Fruit fly (Drosophila melanogaster): ENCODE data around the gene CG1571.

Gene CG1571

dm6 chrX:8092075-8092682 is 16.5 kb downstream of the CG1571 start (continued):
- TF ChIP-seq CG11696 (GFP tag; IDR thresholded peaks at IDR 0.05), result peak; percentile 57; the same call in 1 of the 2 replicates
- TF ChIP-seq CG4617 (GFP tag; optimal IDR thresholded peaks at IDR 0.05; ENCODE audit: borderline replicate concordance), result peak; percentile 68
- peak; percentile 78 for TF ChIP-seq Nf-YA (GFP tag; IDR thresholded peaks at IDR 0.05)
- peak; percentile 97 for TF ChIP-seq CG4328 (GFP tag; optimal IDR thresholded peaks at IDR 0.05)
- TF ChIP-seq klu (GFP tag; IDR thresholded peaks at IDR 0.05), result peak; percentile 88
- peak; percentile 98 for TF ChIP-seq sens (GFP tag)
- TF ChIP-seq CG11560 (tag; IDR thresholded peaks at IDR 0.05), result peak; percentile 75
- TF ChIP-seq zen (tag; optimal IDR thresholded peaks at IDR 0.05), result peak; percentile 82
- no peak for TF ChIP-seq hkb (optimal IDR thresholded peaks at IDR 0.05)
- TF ChIP-seq hkb (GFP tag; IDR thresholded peaks at IDR 0.05), result peak; percentile 95
- TF ChIP-seq CG32767 (GFP tag; IDR thresholded peaks at IDR 0.05), result peak; percentile 92
- TF ChIP-seq H15 (GFP tag; IDR thresholded peaks at IDR 0.05), result peak; percentile 90
- peak; percentile 97 for TF ChIP-seq lab (GFP tag; optimal IDR thresholded peaks at IDR 0.05)
- TF ChIP-seq unpg (GFP tag; optimal IDR thresholded peaks at IDR 0.05), result peak; percentile 94
- TF ChIP-seq Spps (tag; optimal IDR thresholded peaks at IDR 0.05), result peak; percentile 83
- peak; percentile 92 for TF ChIP-seq CG11723 (GFP tag; optimal IDR thresholded peaks at IDR 0.05)
- peak; percentile 68 for TF ChIP-seq CG6175 (GFP tag; IDR thresholded peaks at IDR 0.05)
- TF ChIP-seq CG3281 (GFP tag; optimal IDR thresholded peaks at IDR 0.05), result peak; percentile 95
- TF ChIP-seq CG11093 (GFP tag; IDR thresholded peaks at IDR 0.05), result peak; percentile 77; the same call in 2 of the 3 replicates
- TF ChIP-seq CG10321 (GFP tag; IDR thresholded peaks at IDR 0.05), result peak; percentile 63; the same call in 1 of the 2 replicates
- peak; percentile 84 for TF ChIP-seq CG12744 (GFP tag; optimal IDR thresholded peaks at IDR 0.05)
- TF ChIP-seq gsb (GFP tag; IDR thresholded peaks at IDR 0.05), result peak; percentile 86
- peak; percentile 56 for TF ChIP-seq CG3163 (GFP tag; optimal IDR thresholded peaks at IDR 0.05)
- no peak for TF ChIP-seq Scr (GFP tag; IDR thresholded peaks at IDR 0.05; ENCODE audit: partially characterized antibody)
- TF ChIP-seq chif (GFP tag; optimal IDR thresholded peaks at IDR 0.05), result peak; percentile 67 to 86
- peak; percentile 90 for TF ChIP-seq ewg (GFP tag; optimal IDR thresholded peaks at IDR 0.05)
- TF ChIP-seq CG17385 (GFP tag; optimal IDR thresholded peaks at IDR 0.05), result peak; percentile 94
- TF ChIP-seq CG8089 (GFP tag; optimal IDR thresholded peaks at IDR 0.05), result peak; percentile 55
- TF ChIP-seq CG3726 (GFP tag; IDR thresholded peaks at IDR 0.05), result peak; percentile 67; the same call in 1 of the 3 replicates
- TF ChIP-seq CG12659 (GFP tag; optimal IDR thresholded peaks at IDR 0.05), result peak; percentile 98
- peak; percentile 91 for TF ChIP-seq CG14050 (GFP tag; IDR thresholded peaks at IDR 0.05)
- peak; percentile 57 for TF ChIP-seq her (GFP tag; optimal IDR thresholded peaks at IDR 0.05)
- peak; percentile 87 for TF ChIP-seq Adf1 (GFP tag; IDR thresholded peaks at IDR 0.05)
- TF ChIP-seq CG5245 (GFP tag; optimal IDR thresholded peaks at IDR 0.05), result peak; percentile 83
- no peak for TF ChIP-seq CG1832 (GFP tag; optimal IDR thresholded peaks at IDR 0.05)
- TF ChIP-seq CG15073 (GFP tag; optimal IDR thresholded peaks at IDR 0.05), result peak; percentile 46
- peak; percentile 94 for TF ChIP-seq Dek (tag; optimal IDR thresholded peaks at IDR 0.05)
- peak; percentile 97 for TF ChIP-seq Meics (GFP tag; optimal IDR thresholded peaks at IDR 0.05)
- peak in 1 of 2 experiments; percentile 64 for TF ChIP-seq crp (GFP tag; optimal IDR thresholded peaks at IDR 0.05)
- peak; percentile 81 for TF ChIP-seq ro (GFP tag; IDR thresholded peaks at IDR 0.05)
- peak; percentile 87 for TF ChIP-seq psq (GFP tag; optimal IDR thresholded peaks at IDR 0.05)
- TF ChIP-seq CG17612 (GFP tag; IDR thresholded peaks at IDR 0.05), result peak; percentile 51; the same call in 1 of the 2 replicates
- peak; percentile 93 for TF ChIP-seq CG9817 (tag; optimal IDR thresholded peaks at IDR 0.05)
- TF ChIP-seq Hand (GFP tag; optimal IDR thresholded peaks at IDR 0.05), result peak; percentile 95
- peak; percentile 96 for TF ChIP-seq CG12391 (tag; optimal IDR thresholded peaks at IDR 0.05)
- TF ChIP-seq Nf-YC (tag; optimal IDR thresholded peaks at IDR 0.05), result peak; percentile 91
- peak; percentile 75 to 89 for TF ChIP-seq Pdp1 (GFP tag; optimal IDR thresholded peaks at IDR 0.05)
- TF ChIP-seq en (GFP tag; optimal IDR thresholded peaks at IDR 0.05), result peak; percentile 30
- peak; percentile 96 for TF ChIP-seq Fer1 (GFP tag; optimal IDR thresholded peaks at IDR 0.05)
